Worm (Caenorhabditis elegans): ENCODE results near the gene K11G12.6.
A peak's percentile ranks its signal among the peaks of the same experiment; 100 is the strongest.

Gene K11G12.6

ce11 chrX:6740282-6740982, 11.0 kb upstream of the K11G12.6 start:
- TF ChIP-seq ama-1 (optimal IDR thresholded peaks at IDR 0.05) (no peak), ama-1 (GFP tag; optimal IDR thresholded peaks at IDR 0.05) (peak in 1 of 2 experiments; percentile 24), F39B2.1 (GFP tag; IDR thresholded peaks at IDR 0.05) (no peak), ceh-27 (GFP tag; optimal IDR thresholded peaks at IDR 0.05) (peak; percentile 24), rpc-1 (optimal IDR thresholded peaks at IDR 0.05) (no peak), rpc-1 (tag; optimal IDR thresholded peaks at IDR 0.05) (no peak), cebp-1 (GFP tag; IDR thresholded peaks at IDR 0.05) (no peak), cebp-1 (tag; optimal IDR thresholded peaks at IDR 0.05) (no peak), zfh-2 (GFP tag; conservative IDR thresholded peaks at IDR 0.05) (peak; percentile 23), bed-1 (GFP tag; IDR thresholded peaks at IDR 0.05) (no peak), lin-35 (GFP tag; optimal IDR thresholded peaks at IDR 0.05) (peak in 1 of 3 experiments; percentile 8), F23B12.7 (tag; optimal IDR thresholded peaks at IDR 0.05; ENCODE audit: insufficient read depth) (no peak)

DNA sequence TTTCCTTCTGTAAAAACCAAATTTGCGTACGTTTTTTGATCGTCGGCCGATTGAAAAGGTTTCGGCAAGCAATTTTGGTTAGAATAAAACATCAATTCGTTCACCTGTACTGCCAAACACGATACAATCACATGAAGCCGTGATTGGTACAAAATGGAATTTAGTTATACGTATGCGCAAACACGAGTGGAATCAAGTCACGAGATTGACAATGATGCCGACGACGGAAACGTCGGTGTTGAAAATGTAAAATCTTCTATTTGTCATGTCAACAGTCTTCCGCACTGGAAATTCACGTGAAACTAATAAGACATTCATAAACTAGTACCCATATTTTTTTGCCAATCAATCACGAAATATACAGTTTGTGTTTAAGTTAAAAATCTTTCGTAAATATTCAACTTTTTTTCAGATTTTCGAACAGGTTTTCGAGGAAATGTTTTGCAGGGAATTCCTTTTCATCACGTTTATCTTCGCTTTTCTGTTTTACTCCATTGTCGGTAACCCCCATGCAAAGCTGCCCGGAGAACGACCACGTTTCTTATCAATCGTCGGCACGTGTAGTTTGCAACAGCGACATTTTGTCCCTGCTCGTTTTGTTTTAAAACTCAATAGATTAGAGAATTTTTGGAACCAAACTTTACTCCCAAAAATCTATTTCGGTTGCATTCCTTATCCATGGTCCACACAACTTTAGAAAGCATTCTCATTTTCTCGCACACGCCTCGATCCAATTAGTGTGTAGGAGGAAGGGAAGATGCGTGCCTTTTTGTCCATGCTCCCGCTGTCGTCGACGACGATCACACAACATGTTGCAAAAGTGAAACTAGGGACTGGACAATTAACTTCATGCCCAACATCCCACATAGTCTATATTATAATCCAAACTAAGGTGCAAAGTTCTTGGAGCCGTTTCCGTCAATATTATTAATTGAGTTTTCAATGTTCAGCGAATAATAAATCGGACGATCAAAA, 9.9 kb upstream of the K11G12.6 start:
- TF ChIP-seq ceh-100 (GFP tag; IDR thresholded peaks at IDR 0.05) (no peak), somi-1 (GFP tag; optimal IDR thresholded peaks at IDR 0.05) (peak; percentile 62), dox-1 (GFP tag; IDR thresholded peaks at IDR 0.05) (0 out of 2 replicates have a peak, but pooled peaks have one; percentile 10), ceh-91 (GFP tag; IDR thresholded peaks at IDR 0.05) (no peak), mcd-1 (GFP tag; IDR thresholded peaks at IDR 0.05) (0 out of 2 replicates have a peak, but pooled peaks have one; percentile 12), repo-1 (tag; optimal IDR thresholded peaks at IDR 0.05) (peak; percentile 5), nhr-80 (tag; optimal IDR thresholded peaks at IDR 0.05) (peak; percentile 34), cebp-1 (GFP tag; IDR thresholded peaks at IDR 0.05) (no peak), cebp-1 (tag; optimal IDR thresholded peaks at IDR 0.05) (peak; percentile 31), unc-62 (GFP tag; optimal IDR thresholded peaks at IDR 0.05) (no peak), lin-40 (tag; optimal IDR thresholded peaks at IDR 0.05) (peak; percentile 22), ztf-26 (tag; optimal IDR thresholded peaks at IDR 0.05) (peak; percentile 51), F37B4.10 (GFP tag; IDR thresholded peaks at IDR 0.05) (0 out of 2 replicates have a peak, but pooled peaks have one; percentile 51)

DNA sequence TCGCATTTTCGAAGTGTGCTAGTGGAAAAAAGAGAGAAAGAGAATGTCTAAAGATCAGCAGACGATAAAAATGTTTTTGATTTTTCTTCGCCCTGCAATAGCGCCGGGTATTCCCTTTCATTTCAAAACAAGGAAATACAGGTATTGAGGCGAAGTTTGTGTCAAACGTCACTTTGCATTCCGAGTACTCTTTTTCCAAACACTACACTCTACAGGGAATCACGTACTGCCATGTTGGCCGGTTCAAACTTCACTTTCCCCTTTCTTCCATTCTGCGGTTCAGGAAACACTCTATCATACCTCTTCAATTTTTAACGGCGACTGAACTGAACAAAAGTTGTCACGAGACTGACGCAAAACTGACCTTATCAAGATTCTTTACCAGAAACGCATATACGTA, 9.1 kb upstream of the K11G12.6 start:
- TF ChIP-seq cebp-2 (GFP tag; IDR thresholded peaks at IDR 0.05) (no peak), lin-35 (GFP tag; optimal IDR thresholded peaks at IDR 0.05) (no peak), ztf-18 (tag; optimal IDR thresholded peaks at IDR 0.05) (no peak), sptf-2 (GFP tag; optimal IDR thresholded peaks at IDR 0.05) (no peak)

DNA sequence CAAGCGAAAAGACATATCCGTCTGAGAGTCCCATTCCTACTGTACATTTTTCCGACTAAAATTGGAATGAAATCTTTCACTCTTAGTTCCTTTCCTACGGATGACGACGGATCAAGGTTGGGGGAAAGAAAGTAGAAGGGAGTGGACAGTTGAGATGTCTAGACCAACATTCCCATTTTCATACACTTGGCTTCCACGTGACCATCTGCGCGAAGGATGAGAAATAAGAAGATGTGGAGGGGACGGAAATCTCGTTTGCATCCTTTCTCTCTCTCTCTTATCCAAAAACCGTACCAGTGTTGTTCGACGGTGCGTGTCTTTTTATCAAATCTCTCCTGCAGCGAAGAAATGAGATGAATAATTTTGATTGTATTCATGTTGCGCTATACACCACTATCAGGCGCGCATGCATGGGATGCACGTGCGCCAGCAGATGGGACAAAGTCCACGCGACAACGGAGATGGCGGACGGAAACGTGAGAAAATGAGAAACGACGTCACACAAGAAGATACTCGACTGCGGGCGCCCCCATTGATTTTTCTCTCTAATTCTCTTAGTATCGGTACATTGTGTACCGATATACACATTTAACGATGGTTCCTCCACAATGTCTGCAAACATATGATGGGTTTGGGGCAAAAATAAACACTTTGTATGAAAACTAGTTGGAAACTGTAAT, 8.0 kb upstream of the K11G12.6 start:
- no peak for TF ChIP-seq hmg-20 (GFP tag; IDR thresholded peaks at IDR 0.05)
- peak; percentile 90; the same call in 1 of the 2 replicates for TF ChIP-seq K11D2.4 (GFP tag; IDR thresholded peaks at IDR 0.05)
- peak; percentile 61 for TF ChIP-seq lir-1 (GFP tag; conservative IDR thresholded peaks at IDR 0.05)
- TF ChIP-seq ztf-3 (GFP tag; optimal IDR thresholded peaks at IDR 0.05) = peak; percentile 20
- no peak for TF ChIP-seq ztf-28 (GFP tag; IDR thresholded peaks at IDR 0.05)
- TF ChIP-seq T26A5.8 (tag; optimal IDR thresholded peaks at IDR 0.05) = no peak
- TF ChIP-seq let-607 (tag; optimal IDR thresholded peaks at IDR 0.05) = peak; percentile 4 to 76
- 0 out of 2 replicates have a peak, but pooled peaks have one; percentile 36 for TF ChIP-seq Y95B8A.8 (GFP tag; IDR thresholded peaks at IDR 0.05)
- no peak for TF ChIP-seq attf-6 (GFP tag; IDR thresholded peaks at IDR 0.05)
- TF ChIP-seq F22D6.2 (tag; optimal IDR thresholded peaks at IDR 0.05) = peak; percentile 89
- TF ChIP-seq lin-54 (GFP tag; optimal IDR thresholded peaks at IDR 0.05) = peak; percentile 25
- peak; percentile 82 for TF ChIP-seq B0336.3 (GFP tag; IDR thresholded peaks at IDR 0.05)
- peak in 1 of 3 experiments; percentile 63 for TF ChIP-seq lin-35 (GFP tag; optimal IDR thresholded peaks at IDR 0.05)
- peak; percentile 81 for TF ChIP-seq dox-1 (GFP tag; IDR thresholded peaks at IDR 0.05)
- TF ChIP-seq lin-40 (tag; optimal IDR thresholded peaks at IDR 0.05) = peak; percentile 92
- TF ChIP-seq ceh-79 (tag; optimal IDR thresholded peaks at IDR 0.05) = no peak
- TF ChIP-seq pbrm-1 (GFP tag; IDR thresholded peaks at IDR 0.05) = no peak
- TF ChIP-seq F33H1.4 (GFP tag; IDR thresholded peaks at IDR 0.05) = no peak
